Worm (Caenorhabditis elegans) whole organism, L3 larva: ENCODE results near the gene srx-130.
A peak's percentile ranks its signal among the peaks of the same experiment; 100 is the strongest.

Experiments used
- R02D3.7 ChIP-seq: fragments of 150-350 bp; optimal IDR thresholded peaks from 2 replicates; lab custom pipeline; 2014; ENCODE audit warnings: missing biosample characterization, missing genetic modification characterization
- ZK546.5 ChIP-seq: sonication (generic microtip); optimal IDR thresholded peaks from 2 replicates; lab custom pipeline; 2017; ENCODE audit warnings: missing biosample characterization, missing genetic modification characterization
- aly-2 ChIP-seq: fragments of 150-350 bp; optimal IDR thresholded peaks from 2 replicates; lab custom pipeline; 2014; ENCODE audit warnings: missing biosample characterization, missing genetic modification characterization
- ama-1 ChIP-seq: fragments of 150-350 bp; optimal IDR thresholded peaks from 2 replicates; lab custom pipeline; 2018
- ceh-16 ChIP-seq: sonication (generic microtip); optimal IDR thresholded peaks from 2 replicates; lab custom pipeline; 2017; ENCODE audit warnings: missing biosample characterization, missing genetic modification characterization
- ceh-28 ChIP-seq: fragments of 150-350 bp; optimal IDR thresholded peaks from 2 replicates; lab custom pipeline; 2014; ENCODE audit warnings: missing biosample characterization, missing genetic modification reagents, missing genetic modification characterization
- ceh-82 ChIP-seq: fragments of 150-350 bp; optimal IDR thresholded peaks from 2 replicates; lab custom pipeline; 2014; ENCODE audit warnings: missing biosample characterization, missing genetic modification characterization
- daf-12 ChIP-seq: fragments of 150-350 bp; optimal IDR thresholded peaks from 2 replicates; lab custom pipeline; 2014; ENCODE audit warnings: missing biosample characterization, missing genetic modification reagents, missing genetic modification characterization
- egl-27 ChIP-seq: sonication (generic microtip); optimal IDR thresholded peaks from 4 replicates; lab custom pipeline; 2017; ENCODE audit warnings: missing biosample characterization, missing genetic modification reagents, missing genetic modification characterization
- egl-5 ChIP-seq: fragments of 150-350 bp; optimal IDR thresholded peaks from 2 replicates; lab custom pipeline; 2017; ENCODE audit warnings: missing biosample characterization, missing genetic modification reagents, missing genetic modification characterization, inconsistent platforms
- elt-1 ChIP-seq: fragments of 150-350 bp; optimal IDR thresholded peaks from 2 replicates; lab custom pipeline; 2014; ENCODE audit warnings: missing biosample characterization, missing genetic modification characterization
- elt-2 ChIP-seq: sonication (generic microtip); optimal IDR thresholded peaks from 2 replicates; lab custom pipeline; 2016; ENCODE audit warnings: missing genetic modification reagents, mild to moderate bottlenecking, missing genetic modification characterization, missing compliant biosample characterization
- elt-3 ChIP-seq, 3 experiments: fragments of 150-350 bp in 1 of 3; sonication (generic microtip) in 2 of 3; optimal IDR thresholded peaks; 2 replicates in 2 of 3; 4 replicates in 1 of 3; lab custom pipeline; 2014 to 2017; ENCODE audit warnings: missing biosample characterization in 3 of 3, missing genetic modification characterization in 3 of 3
- fkh-10 ChIP-seq: sonication (generic microtip); optimal IDR thresholded peaks from 2 replicates; lab custom pipeline; 2017; ENCODE audit warnings: missing biosample characterization, missing genetic modification reagents, missing genetic modification characterization
- fkh-2 ChIP-seq: fragments of 150-350 bp; optimal IDR thresholded peaks from 2 replicates; lab custom pipeline; 2014; ENCODE audit warnings: missing biosample characterization, missing genetic modification reagents, missing genetic modification characterization
- fos-1 ChIP-seq: fragments of 150-350 bp; optimal IDR thresholded peaks from 2 replicates; lab custom pipeline; 2014; ENCODE audit warnings: missing biosample characterization, missing genetic modification characterization
- jun-1 ChIP-seq: fragments of 150-350 bp; optimal IDR thresholded peaks from 2 replicates; lab custom pipeline; 2014; ENCODE audit warnings: missing biosample characterization, missing genetic modification reagents, missing genetic modification characterization
- lsy-12 ChIP-seq: sonication (generic microtip); optimal IDR thresholded peaks from 2 replicates; lab custom pipeline; 2016; ENCODE audit warnings: mild to moderate bottlenecking, missing genetic modification characterization, missing compliant biosample characterization
- mdl-1 ChIP-seq: fragments of 150-350 bp; optimal IDR thresholded peaks from 2 replicates; lab custom pipeline; 2014; ENCODE audit warnings: missing biosample characterization, missing genetic modification characterization
- mml-1 ChIP-seq: fragments of 150-350 bp; sonication (generic microtip); optimal IDR thresholded peaks from 3 replicates; lab custom pipeline; 2014; ENCODE audit warnings: missing biosample characterization, missing genetic modification characterization
- nfya-1 ChIP-seq: sonication (generic microtip); optimal IDR thresholded peaks from 2 replicates; lab custom pipeline; 2017; ENCODE audit warnings: missing genetic modification characterization, mild to moderate bottlenecking, missing compliant biosample characterization, antibody characterized with exemption, moderate library complexity; ENCODE audit not compliant: insufficient read depth
- nhr-11 ChIP-seq: fragments of 150-350 bp; optimal IDR thresholded peaks from 2 replicates; lab custom pipeline; 2014; ENCODE audit warnings: missing biosample characterization, missing genetic modification characterization
- nhr-23 ChIP-seq: fragments of 150-350 bp; optimal IDR thresholded peaks from 2 replicates; lab custom pipeline; 2014; ENCODE audit warnings: missing biosample characterization, missing genetic modification reagents, missing genetic modification characterization
- nhr-237 ChIP-seq: fragments of 150-350 bp; optimal IDR thresholded peaks from 2 replicates; lab custom pipeline; 2014; ENCODE audit warnings: missing biosample characterization, missing genetic modification characterization
- nhr-25 ChIP-seq: sonication (generic microtip); optimal IDR thresholded peaks from 2 replicates; lab custom pipeline; 2017; ENCODE audit warnings: missing biosample characterization, missing genetic modification characterization
- nhr-28 ChIP-seq: fragments of 150-350 bp; optimal IDR thresholded peaks from 2 replicates; lab custom pipeline; 2014; ENCODE audit warnings: missing biosample characterization, missing genetic modification characterization
- nhr-43 ChIP-seq: sonication (generic microtip); optimal IDR thresholded peaks from 2 replicates; lab custom pipeline; 2016; ENCODE audit warnings: mild to moderate bottlenecking, missing genetic modification characterization, missing compliant biosample characterization; ENCODE audit not compliant: poor library complexity, severe bottlenecking
- nhr-67 ChIP-seq: fragments of 150-350 bp; optimal IDR thresholded peaks from 2 replicates; lab custom pipeline; 2014; ENCODE audit warnings: missing biosample characterization, missing genetic modification characterization
- nhr-76 ChIP-seq: fragments of 150-350 bp; sonication (generic microtip); optimal IDR thresholded peaks from 5 replicates; lab custom pipeline; 2014; ENCODE audit warnings: missing biosample characterization, missing genetic modification characterization
- nhr-77 ChIP-seq: fragments of 150-350 bp; optimal IDR thresholded peaks from 2 replicates; lab custom pipeline; 2014; ENCODE audit warnings: missing biosample characterization, missing genetic modification characterization
- pqm-1 ChIP-seq: fragments of 150-350 bp; optimal IDR thresholded peaks from 2 replicates; lab custom pipeline; 2017; ENCODE audit warnings: missing biosample characterization, missing genetic modification characterization, inconsistent platforms
- sea-2 ChIP-seq: fragments of 150-350 bp; sonication (generic microtip); optimal IDR thresholded peaks from 4 replicates; lab custom pipeline; 2014; ENCODE audit warnings: missing biosample characterization, missing genetic modification reagents, missing genetic modification characterization
- skn-1 ChIP-seq: fragments of 150-350 bp; optimal IDR thresholded peaks from 2 replicates; lab custom pipeline; 2014; ENCODE audit warnings: missing biosample characterization, missing genetic modification characterization
- snpc-4 ChIP-seq: fragments of 150-350 bp; optimal IDR thresholded peaks from 2 replicates; lab custom pipeline; 2014; ENCODE audit warnings: missing biosample characterization, missing genetic modification characterization
- tbx-2 ChIP-seq: sonication (generic microtip); optimal IDR thresholded peaks from 2 replicates; lab custom pipeline; 2016; ENCODE audit warnings: mild to moderate bottlenecking, missing genetic modification characterization, missing compliant biosample characterization
- unc-39 ChIP-seq: sonication (generic microtip); optimal IDR thresholded peaks from 4 replicates; lab custom pipeline; 2017; ENCODE audit warnings: missing biosample characterization, missing genetic modification characterization
- unc-62 ChIP-seq: fragments of 150-350 bp; sonication (generic microtip); optimal IDR thresholded peaks from 4 replicates; lab custom pipeline; 2014; ENCODE audit warnings: missing biosample characterization, missing genetic modification reagents, missing genetic modification characterization
- zag-1 ChIP-seq: fragments of 150-350 bp; optimal IDR thresholded peaks from 2 replicates; lab custom pipeline; 2014; ENCODE audit warnings: missing biosample characterization, missing genetic modification characterization
- ztf-11 ChIP-seq: fragments of 150-350 bp; optimal IDR thresholded peaks from 2 replicates; lab custom pipeline; 2014; ENCODE audit warnings: missing biosample characterization, missing genetic modification characterization
- ztf-4 ChIP-seq: fragments of 150-350 bp; optimal IDR thresholded peaks from 2 replicates; lab custom pipeline; 2014; ENCODE audit warnings: missing biosample characterization, missing genetic modification characterization

Gene srx-130

ce11 chrV:13808462-13808867 is 34.8 kb upstream of the srx-130 start (continued):
- TF ChIP-seq nfya-1 (tag; lab: Kevin White, UChicago) (peak; percentile 82), ceh-16 (tag; lab: Kevin White, UChicago) (no peak)

- no peak for TF ChIP-seq elt-1 (tag; lab: Kevin White, UChicago)
- TF ChIP-seq egl-5 (tag; lab: Kevin White, UChicago) = no peak
- no peak for TF ChIP-seq nhr-28
- TF ChIP-seq ceh-16 (tag; lab: Kevin White, UChicago) = no peak
- no peak for TF ChIP-seq nhr-237 (tag; lab: Kevin White, UChicago)
- no peak for TF ChIP-seq skn-1 (tag; lab: Kevin White, UChicago)
- no peak for TF ChIP-seq tbx-2 (tag; lab: Kevin White, UChicago)
- no peak for TF ChIP-seq aly-2 (tag; lab: Kevin White, UChicago)
- no peak for TF ChIP-seq egl-27 (tag; lab: Kevin White, UChicago)
- TF ChIP-seq unc-39 (tag; lab: Kevin White, UChicago) = no peak
- no peak for TF ChIP-seq pqm-1 (tag; lab: Kevin White, UChicago)
- no peak for TF ChIP-seq ceh-82 (tag; lab: Kevin White, UChicago)
- TF ChIP-seq mml-1 (tag; lab: Kevin White, UChicago) = no peak
- TF ChIP-seq ztf-4 = no peak
- no peak for TF ChIP-seq unc-62 (GFP tag; lab: Kevin White, UChicago)
- no peak for TF ChIP-seq nhr-25 (tag; lab: Kevin White, UChicago)
- TF ChIP-seq zag-1 (tag; lab: Kevin White, UChicago) = no peak
These were observed 30.9 kb upstream of the srx-130 start for ce11 chrV:13812330-13812729.

ce11 chrV:13812931-13813330 is 30.3 kb upstream of the srx-130 start, which contains the start of gene ceh-24:
Gene ceh-24 (plus strand): TSS chrV:13813231.
- TF ChIP-seq daf-12 (tag; lab: Kevin White, UChicago) (no peak), ZK546.5 (tag; lab: Kevin White, UChicago) (no peak), skn-1 (tag; lab: Kevin White, UChicago) (no peak), ztf-4 (no peak), unc-39 (tag; lab: Kevin White, UChicago) (no peak), ceh-28 (no peak), nhr-28 (no peak)

- TF ChIP-seq nfya-1 (tag; lab: Kevin White, UChicago) (no peak), nhr-43 (no peak), ceh-82 (tag; lab: Kevin White, UChicago) (no peak), nhr-67 (no peak), lsy-12 (tag; lab: Kevin White, UChicago) (no peak), nhr-237 (tag; lab: Kevin White, UChicago) (no peak), R02D3.7 (tag; lab: Kevin White, UChicago) (no peak), nhr-76 (tag; lab: Kevin White, UChicago) (no peak)
These were observed 26.4 kb upstream of the srx-130 start, which contains the start of gene F55B12.2 for ce11 chrV:13816877-13817276. Gene F55B12.2 (minus strand): TSS chrV:13816977.

- no peak for TF ChIP-seq zag-1 (tag; lab: Kevin White, UChicago)
- TF ChIP-seq jun-1 (tag; lab: Kevin White, UChicago) = peak; percentile 51
- no peak for TF ChIP-seq elt-3 (tag; optimal IDR thresholded peaks at IDR 0.05; lab: Kevin White, UChicago)
- TF ChIP-seq mdl-1 (tag; lab: Kevin White, UChicago) = no peak
- TF ChIP-seq ztf-4 = no peak
- no peak for TF ChIP-seq tbx-2 (tag; lab: Kevin White, UChicago)
- TF ChIP-seq fos-1 (tag; lab: Kevin White, UChicago) = no peak
- peak; percentile 3 for TF ChIP-seq nhr-77 (tag; lab: Kevin White, UChicago)
- no peak for TF ChIP-seq aly-2 (tag; lab: Kevin White, UChicago)
- TF ChIP-seq ZK546.5 (tag; lab: Kevin White, UChicago) = no peak
- TF ChIP-seq daf-12 (tag; lab: Kevin White, UChicago) = no peak
- no peak for TF ChIP-seq skn-1 (tag; lab: Kevin White, UChicago)
- no peak for TF ChIP-seq ceh-28
- no peak for TF ChIP-seq nhr-28
- TF ChIP-seq nhr-25 (tag; lab: Kevin White, UChicago) = peak; percentile 74
- TF ChIP-seq ceh-16 (tag; lab: Kevin White, UChicago) = no peak
- TF ChIP-seq nhr-23 (tag; lab: Kevin White, UChicago) = peak; percentile 84
- no peak for TF ChIP-seq ama-1 (lab: Kevin White, UChicago)
- peak; percentile 82 for TF ChIP-seq nhr-43
- no peak for TF ChIP-seq nhr-76 (tag; lab: Kevin White, UChicago)
- TF ChIP-seq ztf-11 (tag; lab: Kevin White, UChicago) = no peak
- TF ChIP-seq snpc-4 (tag; lab: Kevin White, UChicago) = peak; percentile 83
- TF ChIP-seq nfya-1 (tag; lab: Kevin White, UChicago) = peak; percentile 76
- TF ChIP-seq elt-1 (tag; lab: Kevin White, UChicago) = no peak
- TF ChIP-seq elt-2 (tag; lab: Kevin White, UChicago) = peak; percentile 57
- TF ChIP-seq fkh-2 (tag; lab: Kevin White, UChicago) = no peak
- TF ChIP-seq fkh-10 (GFP tag; lab: Kevin White, UChicago) = peak; percentile 23
- TF ChIP-seq sea-2 = no peak
- no peak for TF ChIP-seq nhr-237 (tag; lab: Kevin White, UChicago)
- no peak for TF ChIP-seq egl-5 (tag; lab: Kevin White, UChicago)
- no peak for TF ChIP-seq ceh-82 (tag; lab: Kevin White, UChicago)
- TF ChIP-seq nhr-67 = no peak
- TF ChIP-seq mml-1 (tag; lab: Kevin White, UChicago) = no peak
- peak; percentile 10 for TF ChIP-seq nhr-11 (tag; lab: Kevin White, UChicago)
- no peak for TF ChIP-seq unc-39 (tag; lab: Kevin White, UChicago)
These were observed 24.3 kb upstream of the srx-130 start, which contains the start of gene sel-10 for ce11 chrV:13818824-13819408. Gene sel-10 (plus strand): TSS chrV:13819361.
